Fruit fly (Drosophila melanogaster) whole organism, embryonic: ENCODE data around the gene Nxf3.

Experiments
- CG11456 ChIP-seq: fragments of 200-800 bp; sonication (Bioruptor generic); IDR thresholded peaks from 3 replicates; pipeline ENCODE4 v1.3.6; 2022; ENCODE audit warnings: missing biosample characterization, missing genetic modification characterization
- CG12219 ChIP-seq: fragments of 200-800 bp; sonication (Bioruptor generic); optimal IDR thresholded peaks from 3 replicates; lab custom pipeline; 2018; ENCODE audit warnings: missing biosample characterization, mild to moderate bottlenecking, missing genetic modification characterization
- CG12769 ChIP-seq: fragments of 200-800 bp; sonication (Bioruptor generic); optimal IDR thresholded peaks from 2 replicates; lab custom pipeline; 2019; ENCODE audit warnings: missing biosample characterization, mild to moderate bottlenecking, missing genetic modification characterization, moderate library complexity
- CG14014 ChIP-seq: fragments of 200-800 bp; sonication (Bioruptor generic); IDR thresholded peaks from 2 replicates; pipeline ENCODE4 v1.3.6; 2022; ENCODE audit warnings: missing biosample characterization, missing genetic modification characterization
- CG15269 ChIP-seq: fragments of 200-800 bp; sonication (Bioruptor generic); optimal IDR thresholded peaks from 2 replicates; lab custom pipeline; 2018; ENCODE audit warnings: missing biosample characterization, mild to moderate bottlenecking, missing genetic modification characterization, moderate library complexity
- CG16779 ChIP-seq: fragments of 200-800 bp; sonication (Bioruptor generic); IDR thresholded peaks from 2 replicates; pipeline ENCODE4 v1.3.6; 2022; ENCODE audit warnings: missing biosample characterization, missing genetic modification characterization
- CG16813 ChIP-seq: fragments of 200-800 bp; sonication (Bioruptor generic); IDR thresholded peaks from 3 replicates; pipeline ENCODE4 v1.3.6; 2022; ENCODE audit warnings: missing biosample characterization, missing genetic modification characterization; ENCODE audit not compliant: partially characterized antibody
- CG17612 ChIP-seq: fragments of 200-800 bp; sonication (Bioruptor generic); IDR thresholded peaks from 2 replicates; pipeline ENCODE4 v1.3.6; 2022; ENCODE audit warnings: missing biosample characterization, missing genetic modification characterization
- CG18599 ChIP-seq: fragments of 200-800 bp; sonication (Bioruptor generic); optimal IDR thresholded peaks from 3 replicates; lab custom pipeline; 2017; ENCODE audit warnings: missing biosample characterization, missing genetic modification characterization, mild to moderate bottlenecking, moderate library complexity, missing genetic modification reagents
- CG30403 ChIP-seq: fragments of 200-800 bp; sonication (Bioruptor generic); optimal IDR thresholded peaks from 3 replicates; lab custom pipeline; 2016; ENCODE audit warnings: missing biosample characterization, missing genetic modification characterization
- CG3847 ChIP-seq: fragments of 200-800 bp; sonication (Bioruptor generic); IDR thresholded peaks from 2 replicates; pipeline ENCODE4 v1.3.6; 2022; ENCODE audit warnings: missing biosample characterization, missing genetic modification characterization
- CG4854 ChIP-seq: fragments of 200-800 bp; sonication (Bioruptor generic); optimal IDR thresholded peaks from 2 replicates; lab custom pipeline; 2016; ENCODE audit warnings: missing biosample characterization, missing genetic modification characterization, inconsistent platforms
- CG6272 ChIP-seq: fragments of 200-800 bp; sonication (Bioruptor generic); IDR thresholded peaks from 2 replicates; pipeline ENCODE4 v1.3.6; 2022; ENCODE audit warnings: missing biosample characterization, missing genetic modification characterization
- CG7786 ChIP-seq: fragments of 200-800 bp; sonication (Bioruptor generic); optimal IDR thresholded peaks from 2 replicates; lab custom pipeline; 2016; ENCODE audit warnings: missing biosample characterization, missing genetic modification characterization
- CG7987 ChIP-seq: fragments of 200-800 bp; sonication (Bioruptor generic); optimal IDR thresholded peaks from 2 replicates; lab custom pipeline; 2018; ENCODE audit warnings: missing biosample characterization, mild to moderate bottlenecking, missing genetic modification characterization, moderate library complexity
- CG9437 ChIP-seq: fragments of 200-800 bp; sonication (Bioruptor generic); optimal IDR thresholded peaks from 2 replicates; lab custom pipeline; 2018; ENCODE audit warnings: missing biosample characterization, mild to moderate bottlenecking, missing genetic modification characterization
- Chrac-16 ChIP-seq: fragments of 200-800 bp; sonication (Bioruptor generic); optimal IDR thresholded peaks from 3 replicates; lab custom pipeline; 2016; ENCODE audit warnings: missing biosample characterization, missing genetic modification characterization
- CrebB ChIP-seq: fragments of 200-800 bp; sonication (Bioruptor generic); optimal IDR thresholded peaks from 3 replicates; lab custom pipeline; 2018; ENCODE audit warnings: missing biosample characterization, mild to moderate bottlenecking, missing genetic modification characterization
- D19B ChIP-seq: fragments of 200-800 bp; sonication (Bioruptor generic); optimal IDR thresholded peaks from 2 replicates; lab custom pipeline; 2017; ENCODE audit warnings: missing biosample characterization, mild to moderate bottlenecking, missing genetic modification characterization
- Dek ChIP-seq: fragments of 200-800 bp; sonication (Bioruptor generic); optimal IDR thresholded peaks from 3 replicates; lab custom pipeline; 2019; ENCODE audit warnings: missing biosample characterization, mild to moderate bottlenecking, missing genetic modification characterization, moderate library complexity
- Dll ChIP-seq: fragments of 200-800 bp; sonication (Bioruptor generic); IDR thresholded peaks from 4 replicates; pipeline ENCODE4 v1.3.6; 2022; ENCODE audit warnings: missing biosample characterization, missing genetic modification characterization; ENCODE audit not compliant: partially characterized antibody
- Dp ChIP-seq: fragments of 200-800 bp; sonication (Bioruptor generic); optimal IDR thresholded peaks from 2 replicates; lab custom pipeline; 2018; ENCODE audit warnings: missing biosample characterization, mild to moderate bottlenecking, missing genetic modification characterization, moderate library complexity
- Gsc ChIP-seq: fragments of 200-800 bp; sonication (Bioruptor generic); IDR thresholded peaks from 2 replicates; pipeline ENCODE4 v1.3.6; 2022; ENCODE audit warnings: missing biosample characterization, missing genetic modification characterization
- HLH54F ChIP-seq: fragments of 200-800 bp; sonication (Bioruptor generic); optimal IDR thresholded peaks from 3 replicates; lab custom pipeline; 2016; ENCODE audit warnings: missing biosample characterization, missing genetic modification characterization
- HmgZ ChIP-seq: fragments of 200-800 bp; sonication (Bioruptor generic); optimal IDR thresholded peaks from 2 replicates; lab custom pipeline; 2018; ENCODE audit warnings: missing biosample characterization, mild to moderate bottlenecking, missing genetic modification characterization
- MBD-R2 ChIP-seq: fragments of 200-800 bp; sonication (Bioruptor generic); IDR thresholded peaks from 2 replicates; pipeline ENCODE4 v1.3.6; 2022; ENCODE audit warnings: missing biosample characterization, missing genetic modification characterization
- Myb ChIP-seq: fragments of 200-800 bp; sonication (Bioruptor generic); optimal IDR thresholded peaks from 2 replicates; lab custom pipeline; 2016; ENCODE audit warnings: missing biosample characterization, missing genetic modification characterization
- abd-A ChIP-seq: fragments of 200-800 bp; sonication (Bioruptor generic); optimal IDR thresholded peaks from 3 replicates; lab custom pipeline; 2019; ENCODE audit warnings: missing biosample characterization, mild to moderate bottlenecking, missing genetic modification characterization, moderate library complexity
- br ChIP-seq: fragments of >200 bp; optimal IDR thresholded peaks from 2 replicates; lab custom pipeline; 2017
- cad ChIP-seq: fragments of >200 bp; optimal IDR thresholded peaks from 2 replicates; lab custom pipeline; 2017; ENCODE audit warnings: missing biosample characterization, missing genetic modification characterization
- croc ChIP-seq: fragments of 200-800 bp; sonication (Bioruptor generic); conservative IDR thresholded peaks from 3 replicates; pipeline ENCODE4 v1.3.6; 2022; ENCODE audit warnings: missing biosample characterization, missing genetic modification characterization
- disco-r ChIP-seq: fragments of 200-800 bp; sonication (Bioruptor generic); optimal IDR thresholded peaks from 2 replicates; lab custom pipeline; 2016; ENCODE audit warnings: missing biosample characterization, missing genetic modification characterization
- exex ChIP-seq: fragments of 200-800 bp; sonication (Bioruptor generic); optimal IDR thresholded peaks from 4 replicates; lab custom pipeline; 2018; ENCODE audit warnings: missing biosample characterization, mild to moderate bottlenecking, missing genetic modification characterization, moderate library complexity
- fd96Cb ChIP-seq: fragments of 200-800 bp; sonication (Bioruptor generic); optimal IDR thresholded peaks from 2 replicates; lab custom pipeline; 2018; ENCODE audit warnings: missing biosample characterization, mild to moderate bottlenecking, missing genetic modification characterization, moderate library complexity
- gce ChIP-seq: fragments of 200-800 bp; sonication (Bioruptor generic); IDR thresholded peaks from 3 replicates; pipeline ENCODE4 v1.3.6; 2022; ENCODE audit warnings: missing biosample characterization, missing genetic modification characterization
- gcm ChIP-seq: fragments of 200-800 bp; sonication (Bioruptor generic); optimal IDR thresholded peaks from 2 replicates; lab custom pipeline; 2019; ENCODE audit warnings: missing biosample characterization, mild to moderate bottlenecking, missing genetic modification characterization, moderate library complexity
- hbn ChIP-seq: fragments of 200-800 bp; sonication (Bioruptor generic); IDR thresholded peaks from 2 replicates; pipeline ENCODE4 v1.3.6; 2022; ENCODE audit warnings: missing biosample characterization, missing genetic modification characterization; ENCODE audit not compliant: partially characterized antibody
- kni ChIP-seq: fragments of 200-800 bp; sonication (Bioruptor generic); optimal IDR thresholded peaks from 3 replicates; lab custom pipeline; 2017; ENCODE audit warnings: mild to moderate bottlenecking, missing biosample characterization, missing genetic modification reagents, missing genetic modification characterization
- lmd ChIP-seq: fragments of 200-800 bp; sonication (Bioruptor generic); IDR thresholded peaks from 2 replicates; pipeline ENCODE4 v1.3.6; 2022; ENCODE audit warnings: missing biosample characterization, missing genetic modification characterization
- mam ChIP-seq: fragments of 200-800 bp; sonication (Bioruptor generic); optimal IDR thresholded peaks from 3 replicates; lab custom pipeline; 2016; ENCODE audit warnings: missing biosample characterization, missing genetic modification characterization
- nmo ChIP-seq: fragments of 200-800 bp; sonication (Bioruptor generic); optimal IDR thresholded peaks from 2 replicates; lab custom pipeline; 2018; ENCODE audit warnings: missing biosample characterization, mild to moderate bottlenecking, missing genetic modification characterization, moderate library complexity
- run ChIP-seq: fragments of 200-800 bp; sonication (Bioruptor generic); optimal IDR thresholded peaks from 3 replicates; lab custom pipeline; 2018; ENCODE audit warnings: missing biosample characterization, mild to moderate bottlenecking, missing genetic modification characterization
- shn ChIP-seq: fragments of 200-800 bp; sonication (Bioruptor generic); optimal IDR thresholded peaks from 3 replicates; lab custom pipeline; 2016; ENCODE audit warnings: missing biosample characterization, missing genetic modification characterization
- slbo ChIP-seq: fragments of 200-800 bp; sonication (Bioruptor generic); IDR thresholded peaks from 2 replicates; pipeline ENCODE4 v1.3.6; 2022; ENCODE audit warnings: missing biosample characterization, missing genetic modification characterization
- sob ChIP-seq: fragments of 200-800 bp; sonication (Bioruptor generic); IDR thresholded peaks from 2 replicates; pipeline ENCODE4 v1.3.6; 2022; ENCODE audit warnings: missing biosample characterization, missing genetic modification characterization
- stwl ChIP-seq: fragments of 200-800 bp; sonication (Bioruptor generic); optimal IDR thresholded peaks from 3 replicates; lab custom pipeline; 2018; ENCODE audit warnings: missing biosample characterization, mild to moderate bottlenecking, missing genetic modification characterization, moderate library complexity
- tll ChIP-seq, 2 experiments: fragments of 200-800 bp in 1 of 2; fragments of >200 bp in 1 of 2; sonication (Bioruptor generic) in 1 of 2; optimal IDR thresholded peaks; 2 replicates each; lab custom pipeline; 2017 to 2019; ENCODE audit warnings: missing biosample characterization in 2 of 2, missing genetic modification characterization in 2 of 2, mild to moderate bottlenecking in 1 of 2, moderate library complexity in 1 of 2
- yki ChIP-seq: fragments of >200 bp; optimal IDR thresholded peaks from 3 replicates; lab custom pipeline; 2018
- zen2 ChIP-seq: fragments of 200-800 bp; sonication (Bioruptor generic); IDR thresholded peaks from 3 replicates; pipeline ENCODE4 v1.3.6; 2022; ENCODE audit warnings: missing biosample characterization, missing genetic modification characterization; ENCODE audit not compliant: partially characterized antibody

Gene Nxf3

dm6 chr3L:13993742-13994719 lies 29.0 kb downstream of the Nxf3 start, which contains the start of gene CtsK1 (continued):
- TF ChIP-seq CG18599 (GFP tag; lab: Kevin White, UChicago) (peak; percentile 26), CG4854 (GFP tag; lab: Kevin White, UChicago) (no peak), hbn (peak; percentile 72), Dek (tag; lab: Kevin White, UChicago) (no peak), disco-r (GFP tag; lab: Kevin White, UChicago) (no peak), CG12769 (tag; lab: Kevin White, UChicago) (no peak), D19B (GFP tag; lab: Kevin White, UChicago) (no peak), stwl (tag; lab: Kevin White, UChicago) (peak; percentile 98), sob (GFP tag; lab: Robert Waterston, UW) (0 out of 2 replicates have a peak, but pooled peaks have one; percentile 18), br (lab: Kevin White, UChicago) (no peak), yki (lab: Kevin White, UChicago) (no peak), CrebB (tag; lab: Kevin White, UChicago) (no peak), CG16779 (GFP tag; lab: Robert Waterston, UW) (no peak), Dp (GFP tag; lab: Kevin White, UChicago) (peak; percentile 64), mam (GFP tag; lab: Kevin White, UChicago) (no peak), Chrac-16 (GFP tag; lab: Kevin White, UChicago) (no peak), MBD-R2 (no peak; the same call in 1 of the 2 replicates), tll (GFP tag; optimal IDR thresholded peaks at IDR 0.05; lab: Kevin White, UChicago) (no peak), fd96Cb (no peak), HLH54F (GFP tag; lab: Kevin White, UChicago) (no peak), CG6272 (GFP tag; lab: Robert Waterston, UW) (no peak), CG17612 (GFP tag; lab: Robert Waterston, UW) (no peak), CG9437 (GFP tag; lab: Kevin White, UChicago) (no peak), zen2 (GFP tag; lab: Robert Waterston, UW) (peak; percentile 73; the same call in 1 of the 3 replicates), HmgZ (no peak), CG14014 (0 out of 2 replicates have a peak, but pooled peaks have one; percentile 21), gce (GFP tag; lab: Robert Waterston, UW) (0 out of 3 replicates have a peak, but pooled peaks have one; percentile 27), nmo (GFP tag; lab: Kevin White, UChicago) (peak; percentile 12), shn (GFP tag; lab: Kevin White, UChicago) (no peak), gcm (GFP tag; lab: Kevin White, UChicago) (no peak), CG16813 (GFP tag; lab: Robert Waterston, UW) (peak; percentile 48), Dll (GFP tag; lab: Robert Waterston, UW) (peak; percentile 90), CG7786 (GFP tag; lab: Kevin White, UChicago) (no peak), CG30403 (GFP tag; lab: Kevin White, UChicago) (peak; percentile 20), Myb (GFP tag; lab: Kevin White, UChicago) (no peak), CG3847 (GFP tag; lab: Robert Waterston, UW) (no peak), Gsc (GFP tag; lab: Robert Waterston, UW) (no peak), slbo (GFP tag; lab: Robert Waterston, UW) (peak; percentile 49), CG15269 (tag; lab: Kevin White, UChicago) (no peak), abd-A (tag; lab: Kevin White, UChicago) (peak; percentile 8), CG12219 (GFP tag; lab: Kevin White, UChicago) (no peak), run (tag; lab: Kevin White, UChicago) (no peak), cad (GFP tag; lab: Kevin White, UChicago) (no peak), kni (GFP tag; lab: Kevin White, UChicago) (no peak), croc (GFP tag; lab: Robert Waterston, UW) (no peak), CG11456 (no peak), CG7987 (GFP tag; lab: Kevin White, UChicago) (no peak), exex (tag; lab: Kevin White, UChicago) (no peak), lmd (GFP tag; lab: Robert Waterston, UW) (0 out of 2 replicates have a peak, but pooled peaks have one; percentile 13)
